Fruit fly (Drosophila melanogaster): ENCODE results near the gene CG10077.

CG10077 gene

DNA sequence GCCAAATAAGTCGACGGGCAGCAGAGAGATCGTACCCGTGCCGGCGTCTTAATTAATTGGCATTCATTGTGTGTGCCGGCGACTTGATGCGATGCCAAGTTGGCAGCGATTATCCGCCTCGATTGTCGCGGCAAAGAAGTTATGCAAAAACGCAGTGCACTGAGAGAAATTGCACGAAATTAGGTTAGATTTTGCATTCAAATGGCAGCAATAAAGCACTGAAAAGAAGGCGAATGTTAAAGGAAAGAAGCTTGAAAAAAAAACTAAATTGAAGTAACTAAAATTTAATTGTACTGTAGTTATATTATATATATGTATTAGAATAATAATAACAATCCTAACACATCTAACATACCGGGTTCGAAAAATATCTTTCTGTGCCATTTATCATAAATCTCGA is 47.4 kb upstream of the CG10077 start (continued):
- no peak for TF ChIP-seq salr (GFP tag; optimal IDR thresholded peaks at IDR 0.05)
- TF ChIP-seq pdm3 (GFP tag; optimal IDR thresholded peaks at IDR 0.05) = no peak
- TF ChIP-seq fd59A (GFP tag; optimal IDR thresholded peaks at IDR 0.05) = no peak
- TF ChIP-seq CG11762 (GFP tag; optimal IDR thresholded peaks at IDR 0.05; ENCODE audit: insufficient read depth) = no peak
- no peak for TF ChIP-seq CG16779 (tag; optimal IDR thresholded peaks at IDR 0.05)
- TF ChIP-seq cyc (GFP tag; optimal IDR thresholded peaks at IDR 0.05) = no peak
- TF ChIP-seq CG32006 (GFP tag; optimal IDR thresholded peaks at IDR 0.05) = peak; percentile 29
- TF ChIP-seq CG31627 (GFP tag; optimal IDR thresholded peaks at IDR 0.05) = no peak
- no peak for TF ChIP-seq Hr4 (GFP tag; optimal IDR thresholded peaks at IDR 0.05)
- no peak for TF ChIP-seq CG10631 (GFP tag; optimal IDR thresholded peaks at IDR 0.05)
- TF ChIP-seq acj6 (GFP tag; optimal IDR thresholded peaks at IDR 0.05) = no peak
- no peak for TF ChIP-seq Gug (GFP tag; IDR thresholded peaks at IDR 0.05)
- TF ChIP-seq dsx (GFP tag; optimal IDR thresholded peaks at IDR 0.05; ENCODE audit: poor library complexity, severe bottlenecking) = no peak
- TF ChIP-seq Sox102F (GFP tag; optimal IDR thresholded peaks at IDR 0.05) = no peak
- no peak for TF ChIP-seq dac (GFP tag; optimal IDR thresholded peaks at IDR 0.05)
- TF ChIP-seq fkh (GFP tag; optimal IDR thresholded peaks at IDR 0.05) = no peak
- no peak for TF ChIP-seq Ets21C (GFP tag; optimal IDR thresholded peaks at IDR 0.05)

dm6 chr3L:7002355-7002754 is 46.7 kb upstream of the CG10077 start:
- peak; percentile 74 for TF ChIP-seq svp (GFP tag)
- no peak for TF ChIP-seq Sox14 (GFP tag; optimal IDR thresholded peaks at IDR 0.05)
- TF ChIP-seq CG31627 (GFP tag; optimal IDR thresholded peaks at IDR 0.05) = no peak
- TF ChIP-seq Ets21C (GFP tag; optimal IDR thresholded peaks at IDR 0.05) = no peak
- TF ChIP-seq ss (GFP tag; optimal IDR thresholded peaks at IDR 0.05) = no peak
- TF ChIP-seq dac (GFP tag; optimal IDR thresholded peaks at IDR 0.05) = no peak
- TF ChIP-seq Lpt (GFP tag; optimal IDR thresholded peaks at IDR 0.05) = no peak
- no peak for TF ChIP-seq Sox102F (GFP tag; optimal IDR thresholded peaks at IDR 0.05)
- TF ChIP-seq Sox15 (GFP tag; optimal IDR thresholded peaks at IDR 0.05) = no peak

DNA sequence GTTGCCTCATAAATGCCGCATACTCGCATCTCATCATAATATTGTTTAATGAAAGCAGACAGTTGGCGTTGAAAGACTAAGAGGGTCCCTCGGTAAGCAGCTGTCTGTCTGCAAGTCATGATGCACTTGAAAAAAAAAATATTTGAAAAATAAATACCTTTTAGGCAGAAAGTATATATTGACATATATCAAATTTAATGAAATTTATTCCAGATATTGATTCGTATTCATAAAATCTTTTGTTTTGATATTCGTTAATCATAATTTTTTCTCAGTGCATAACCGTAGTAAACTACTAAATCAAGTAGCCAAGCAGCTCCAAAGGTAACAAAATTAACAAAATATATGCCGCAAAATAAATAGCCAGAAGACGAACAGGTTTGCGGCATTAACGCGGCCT is 46.2 kb upstream of the CG10077 start:
- TF ChIP-seq CG7368 (GFP tag; optimal IDR thresholded peaks at IDR 0.05) (no peak), CG8632 (GFP tag; optimal IDR thresholded peaks at IDR 0.05) (no peak), vri (GFP tag; optimal IDR thresholded peaks at IDR 0.05) (no peak), Eip75B (GFP tag; optimal IDR thresholded peaks at IDR 0.05) (peak; percentile 4), cyc (GFP tag; optimal IDR thresholded peaks at IDR 0.05) (no peak), OdsH (GFP tag; optimal IDR thresholded peaks at IDR 0.05) (peak; percentile 2), Ets96B (tag; optimal IDR thresholded peaks at IDR 0.05) (no peak), CG6792 (GFP tag; optimal IDR thresholded peaks at IDR 0.05) (no peak), CG32006 (GFP tag; optimal IDR thresholded peaks at IDR 0.05) (peak; percentile 10), CG16779 (tag; optimal IDR thresholded peaks at IDR 0.05) (no peak), eg (GFP tag; IDR thresholded peaks at IDR 0.05) (peak; percentile 69; the same call in 2 of the 3 replicates), topi (GFP tag; optimal IDR thresholded peaks at IDR 0.05) (no peak), Hr4 (GFP tag; optimal IDR thresholded peaks at IDR 0.05) (peak; percentile 30), CG3919 (GFP tag; optimal IDR thresholded peaks at IDR 0.05) (peak; percentile 6), Hr39 (GFP tag; optimal IDR thresholded peaks at IDR 0.05) (no peak), ss (GFP tag; optimal IDR thresholded peaks at IDR 0.05) (peak in 1 of 2 experiments; percentile 19), CG10669 (GFP tag; optimal IDR thresholded peaks at IDR 0.05) (peak; percentile 11), CG3032 (tag; optimal IDR thresholded peaks at IDR 0.05) (peak; percentile 42), esn (GFP tag; optimal IDR thresholded peaks at IDR 0.05) (peak; percentile 9), CG6163 (GFP tag; IDR thresholded peaks at IDR 0.05) (peak; percentile 47; the same call in 1 of the 3 replicates), Lpt (GFP tag; optimal IDR thresholded peaks at IDR 0.05) (no peak), Hr38 (GFP tag; optimal IDR thresholded peaks at IDR 0.05) (no peak), Eip78C (GFP tag) (peak; percentile 77), fkh (GFP tag; optimal IDR thresholded peaks at IDR 0.05) (no peak), CG8119 (GFP tag; IDR thresholded peaks at IDR 0.05) (0 out of 3 replicates have a peak, but pooled peaks have one; percentile 20), CG10631 (GFP tag; optimal IDR thresholded peaks at IDR 0.05) (peak; percentile 50), CG1621 (tag; optimal IDR thresholded peaks at IDR 0.05) (no peak), CG34406 (GFP tag; optimal IDR thresholded peaks at IDR 0.05) (no peak)

All from whole organism, prepupa.